Fruit fly (Drosophila melanogaster) whole organism, embryonic: ENCODE measurements around the gene CG7011.

Source experiments
- Ada2b ChIP-seq: fragments of 200-800 bp; sonication (Bioruptor generic); IDR thresholded peaks from 2 replicates; pipeline ENCODE4 v1.3.6; 2022; ENCODE audit warnings: missing biosample characterization, missing genetic modification characterization
- Antp ChIP-seq: fragments of 200-800 bp; sonication (Bioruptor generic); optimal IDR thresholded peaks from 3 replicates; lab custom pipeline; 2016; ENCODE audit warnings: missing biosample characterization, missing genetic modification characterization
- BEAF-32 ChIP-seq: fragments of 200-800 bp; sonication (Bioruptor generic); optimal IDR thresholded peaks from 3 replicates; lab custom pipeline; 2017; ENCODE audit warnings: missing biosample characterization, missing genetic modification characterization, mild to moderate bottlenecking, moderate library complexity, missing genetic modification reagents
- CG1024 ChIP-seq: fragments of 200-800 bp; sonication (Bioruptor generic); IDR thresholded peaks from 2 replicates; pipeline ENCODE4 v1.3.6; 2022; ENCODE audit warnings: missing biosample characterization, missing genetic modification characterization
- CG10959 ChIP-seq: fragments of 200-800 bp; sonication (Bioruptor generic); IDR thresholded peaks from 2 replicates; pipeline ENCODE4 v1.3.6; 2022; ENCODE audit warnings: missing biosample characterization, missing genetic modification characterization
- CG11085 ChIP-seq: fragments of 200-800 bp; sonication (Bioruptor generic); IDR thresholded peaks from 2 replicates; pipeline ENCODE4 v1.3.6; 2022; ENCODE audit warnings: missing biosample characterization, missing genetic modification characterization
- CG13296 ChIP-seq: fragments of 200-800 bp; sonication (Bioruptor generic); optimal IDR thresholded peaks from 3 replicates; lab custom pipeline; 2018; ENCODE audit warnings: missing biosample characterization, mild to moderate bottlenecking, missing genetic modification characterization
- CG14441 ChIP-seq: fragments of 200-800 bp; sonication (Bioruptor generic); IDR thresholded peaks from 2 replicates; pipeline ENCODE4 v1.3.6; 2022; ENCODE audit warnings: missing biosample characterization, missing genetic modification characterization
- CG16815 ChIP-seq: fragments of 200-800 bp; sonication (Bioruptor generic); optimal IDR thresholded peaks from 3 replicates; lab custom pipeline; 2017; ENCODE audit warnings: missing biosample characterization, mild to moderate bottlenecking, missing genetic modification characterization
- CG17568 ChIP-seq: fragments of 200-800 bp; sonication (Bioruptor generic); optimal IDR thresholded peaks from 2 replicates; lab custom pipeline; 2018; ENCODE audit warnings: missing biosample characterization, mild to moderate bottlenecking, missing genetic modification characterization, moderate library complexity
- CG17612 ChIP-seq: fragments of 200-800 bp; sonication (Bioruptor generic); IDR thresholded peaks from 2 replicates; pipeline ENCODE4 v1.3.6; 2022; ENCODE audit warnings: missing biosample characterization, missing genetic modification characterization
- CG2120 ChIP-seq: fragments of 200-800 bp; sonication (Bioruptor generic); optimal IDR thresholded peaks from 3 replicates; lab custom pipeline; 2016; ENCODE audit warnings: missing biosample characterization, missing genetic modification characterization
- CG2889 ChIP-seq: fragments of 200-800 bp; sonication (Bioruptor generic); IDR thresholded peaks from 3 replicates; pipeline ENCODE4 v1.3.6; 2022; ENCODE audit warnings: missing biosample characterization, missing genetic modification characterization
- CG3838 ChIP-seq: fragments of 200-800 bp; sonication (Bioruptor generic); optimal IDR thresholded peaks from 3 replicates; lab custom pipeline; 2016; ENCODE audit warnings: missing biosample characterization, missing genetic modification characterization
- CG3995 ChIP-seq: fragments of 200-800 bp; sonication (Bioruptor generic); optimal IDR thresholded peaks from 3 replicates; lab custom pipeline; 2016; ENCODE audit warnings: missing biosample characterization, missing genetic modification characterization
- CG4328 ChIP-seq: fragments of 200-800 bp; sonication (Bioruptor generic); optimal IDR thresholded peaks from 3 replicates; lab custom pipeline; 2017; ENCODE audit warnings: missing biosample characterization, missing genetic modification reagents, missing genetic modification characterization
- CG4707 ChIP-seq: fragments of 200-800 bp; sonication (Bioruptor generic); optimal IDR thresholded peaks from 2 replicates; lab custom pipeline; 2018; ENCODE audit warnings: missing biosample characterization, mild to moderate bottlenecking, missing genetic modification characterization, moderate library complexity
- CG7556 ChIP-seq: fragments of 200-800 bp; sonication (Bioruptor generic); optimal IDR thresholded peaks from 2 replicates; lab custom pipeline; 2017; ENCODE audit warnings: missing biosample characterization, mild to moderate bottlenecking, missing genetic modification characterization
- CG8765 ChIP-seq: fragments of 200-800 bp; sonication (Bioruptor generic); IDR thresholded peaks from 2 replicates; pipeline ENCODE4 v1.3.6; 2022; ENCODE audit warnings: missing biosample characterization, missing genetic modification characterization
- CG9609 ChIP-seq: fragments of 200-800 bp; sonication (Bioruptor generic); optimal IDR thresholded peaks from 3 replicates; lab custom pipeline; 2016; ENCODE audit warnings: missing biosample characterization, missing genetic modification characterization
- CG9797 ChIP-seq: fragments of 200-800 bp; sonication (Bioruptor generic); optimal IDR thresholded peaks from 3 replicates; lab custom pipeline; 2018; ENCODE audit warnings: missing biosample characterization, mild to moderate bottlenecking, missing genetic modification characterization
- CG9876 ChIP-seq: fragments of 200-800 bp; sonication (Bioruptor generic); optimal IDR thresholded peaks from 2 replicates; lab custom pipeline; 2016; ENCODE audit warnings: missing biosample characterization, missing genetic modification characterization
- D19B ChIP-seq: fragments of 200-800 bp; sonication (Bioruptor generic); optimal IDR thresholded peaks from 2 replicates; lab custom pipeline; 2017; ENCODE audit warnings: missing biosample characterization, mild to moderate bottlenecking, missing genetic modification characterization
- Deaf1 ChIP-seq: fragments of 200-800 bp; optimal IDR thresholded peaks from 3 replicates; lab custom pipeline; 2019; ENCODE audit warnings: missing biosample characterization, mild to moderate bottlenecking, missing genetic modification characterization, moderate library complexity
- Fer2 ChIP-seq: fragments of 200-800 bp; sonication (Bioruptor generic); optimal IDR thresholded peaks from 2 replicates; lab custom pipeline; 2018; ENCODE audit warnings: missing biosample characterization, mild to moderate bottlenecking, missing genetic modification characterization, moderate library complexity
- Gsc ChIP-seq: fragments of 200-800 bp; sonication (Bioruptor generic); IDR thresholded peaks from 2 replicates; pipeline ENCODE4 v1.3.6; 2022; ENCODE audit warnings: missing biosample characterization, missing genetic modification characterization
- Hand ChIP-seq: fragments of 200-800 bp; sonication (Bioruptor generic); optimal IDR thresholded peaks from 2 replicates; lab custom pipeline; 2017; ENCODE audit warnings: mild to moderate bottlenecking, missing biosample characterization, missing genetic modification reagents, missing genetic modification characterization
- Kr ChIP-seq: fragments of 200-800 bp; sonication (Bioruptor generic); optimal IDR thresholded peaks from 2 replicates; lab custom pipeline; 2017; ENCODE audit warnings: missing biosample characterization, mild to moderate bottlenecking, missing genetic modification characterization
- Oli ChIP-seq: fragments of 200-800 bp; sonication (Bioruptor generic); optimal IDR thresholded peaks from 2 replicates; lab custom pipeline; 2018; ENCODE audit warnings: missing biosample characterization, mild to moderate bottlenecking, missing genetic modification characterization, moderate library complexity
- Poxn ChIP-seq: fragments of 200-800 bp; sonication (Bioruptor generic); IDR thresholded peaks from 2 replicates; pipeline ENCODE4 v1.3.6; 2022; ENCODE audit warnings: missing biosample characterization, missing genetic modification characterization
- amos ChIP-seq: fragments of 200-800 bp; sonication (Bioruptor generic); IDR thresholded peaks from 2 replicates; pipeline ENCODE4 v1.3.6; 2022; ENCODE audit warnings: missing biosample characterization, missing genetic modification characterization; ENCODE audit not compliant: partially characterized antibody
- bbx ChIP-seq: fragments of 200-800 bp; sonication (Bioruptor generic); IDR thresholded peaks from 2 replicates; pipeline ENCODE4 v1.3.6; 2022; ENCODE audit warnings: missing biosample characterization, missing genetic modification characterization; ENCODE audit not compliant: partially characterized antibody
- cas ChIP-seq: fragments of 200-800 bp; sonication (Bioruptor generic); IDR thresholded peaks from 2 replicates; pipeline ENCODE4 v1.3.6; 2022; ENCODE audit warnings: missing biosample characterization, missing genetic modification characterization
- cato ChIP-seq: fragments of 200-800 bp; sonication (Bioruptor generic); optimal IDR thresholded peaks from 2 replicates; lab custom pipeline; 2016; ENCODE audit warnings: missing biosample characterization, missing genetic modification characterization, borderline replicate concordance
- chinmo ChIP-seq: fragments of 200-800 bp; sonication (Bioruptor generic); IDR thresholded peaks from 4 replicates; pipeline ENCODE4 v1.3.6; 2022; ENCODE audit warnings: missing biosample characterization, missing genetic modification characterization; ENCODE audit not compliant: partially characterized antibody
- corto ChIP-seq: fragments of 200-800 bp; sonication (Bioruptor generic); optimal IDR thresholded peaks from 2 replicates; lab custom pipeline; 2016; ENCODE audit warnings: missing biosample characterization, mild to moderate bottlenecking, missing genetic modification characterization, moderate library complexity
- dpn ChIP-seq, 2 experiments: fragments of 200-800 bp; sonication (Bioruptor generic); optimal IDR thresholded peaks; 3 replicates each; lab custom pipeline; 2016; ENCODE audit warnings: missing biosample characterization in 2 of 2, missing genetic modification characterization in 2 of 2
- emc ChIP-seq: fragments of 200-800 bp; sonication (Bioruptor generic); optimal IDR thresholded peaks from 2 replicates; lab custom pipeline; 2016; ENCODE audit warnings: missing biosample characterization, missing genetic modification characterization
- exex ChIP-seq: fragments of 200-800 bp; sonication (Bioruptor generic); optimal IDR thresholded peaks from 4 replicates; lab custom pipeline; 2018; ENCODE audit warnings: missing biosample characterization, mild to moderate bottlenecking, missing genetic modification characterization, moderate library complexity
- kah ChIP-seq: fragments of 200-800 bp; sonication (Bioruptor generic); optimal IDR thresholded peaks from 2 replicates; lab custom pipeline; 2018; ENCODE audit warnings: missing biosample characterization, mild to moderate bottlenecking, missing genetic modification characterization
- pzg ChIP-seq: fragments of 200-800 bp; sonication (Bioruptor generic); optimal IDR thresholded peaks from 3 replicates; lab custom pipeline; 2018; ENCODE audit warnings: missing biosample characterization, mild to moderate bottlenecking, missing genetic modification characterization, moderate library complexity
- ranshi ChIP-seq: fragments of 200-800 bp; sonication (Bioruptor generic); IDR thresholded peaks from 2 replicates; pipeline ENCODE4 v1.3.6; 2022; ENCODE audit warnings: missing biosample characterization, missing genetic modification characterization
- sr ChIP-seq: fragments of 200-800 bp; sonication (Bioruptor generic); IDR thresholded peaks from 3 replicates; pipeline ENCODE4 v1.3.6; 2022; ENCODE audit warnings: missing biosample characterization, missing genetic modification characterization
- ssp ChIP-seq: fragments of 200-800 bp; sonication (Bioruptor generic); IDR thresholded peaks from 2 replicates; pipeline ENCODE4 v1.3.6; 2022; ENCODE audit warnings: missing biosample characterization, missing genetic modification characterization
- sug ChIP-seq: fragments of 200-800 bp; optimal IDR thresholded peaks from 2 replicates; lab custom pipeline; 2019; ENCODE audit warnings: missing biosample characterization, mild to moderate bottlenecking, missing genetic modification characterization, moderate library complexity
- tll ChIP-seq, 2 experiments: fragments of 200-800 bp in 1 of 2; fragments of >200 bp in 1 of 2; sonication (Bioruptor generic) in 1 of 2; optimal IDR thresholded peaks; 2 replicates each; lab custom pipeline; 2017 to 2019; ENCODE audit warnings: missing biosample characterization in 2 of 2, missing genetic modification characterization in 2 of 2, mild to moderate bottlenecking in 1 of 2, moderate library complexity in 1 of 2
- ttk ChIP-seq: fragments of 200-800 bp; sonication (Bioruptor generic); IDR thresholded peaks from 2 replicates; pipeline ENCODE4 v2.1.2; 2022; ENCODE audit warnings: missing biosample characterization, missing genetic modification characterization
- zfh1 ChIP-seq: fragments of 200-800 bp; sonication (Bioruptor generic); IDR thresholded peaks from 3 replicates; pipeline ENCODE4 v1.3.6; 2022; ENCODE audit warnings: missing biosample characterization, missing genetic modification characterization

Gene CG7011

dm6 chr3L:15143638-15144600 is 19.5 kb downstream of the CG7011 start, which contains the start of the genes CG32147 and Pex3 (continued):
- TF ChIP-seq CG1024 (GFP tag; lab: Robert Waterston, UW): no peak
- TF ChIP-seq ranshi (GFP tag; lab: Robert Waterston, UW): no peak
- no peak for TF ChIP-seq CG9876 (GFP tag; lab: Kevin White, UChicago)
- no peak for TF ChIP-seq CG17568 (GFP tag; lab: Kevin White, UChicago)
- TF ChIP-seq kah (GFP tag; lab: Kevin White, UChicago): no peak
- TF ChIP-seq sr (GFP tag; lab: Robert Waterston, UW): no peak
- 0 out of 4 replicates have a peak, but pooled peaks have one; percentile 26 for TF ChIP-seq chinmo (GFP tag; lab: Robert Waterston, UW)
- no peak for TF ChIP-seq Fer2 (tag; lab: Kevin White, UChicago)
- no peak for TF ChIP-seq cato (GFP tag; lab: Kevin White, UChicago)
- TF ChIP-seq CG2889: no peak
- TF ChIP-seq exex: no peak
- TF ChIP-seq Gsc (GFP tag; lab: Robert Waterston, UW): no peak
- TF ChIP-seq D19B (GFP tag; lab: Kevin White, UChicago): no peak
- peak; percentile 55 for TF ChIP-seq BEAF-32 (GFP tag; lab: Kevin White, UChicago)
- TF ChIP-seq tll (GFP tag; optimal IDR thresholded peaks at IDR 0.05; lab: Kevin White, UChicago): no peak
- no peak for TF ChIP-seq CG11085 (GFP tag; lab: Robert Waterston, UW)
- TF ChIP-seq CG16815: no peak
- TF ChIP-seq CG10959: no peak
- peak; percentile 6 for TF ChIP-seq CG3995 (GFP tag; lab: Kevin White, UChicago)
- peak; percentile 7 for TF ChIP-seq CG2120 (GFP tag; lab: Kevin White, UChicago)
- TF ChIP-seq Deaf1 (tag; lab: Kevin White, UChicago): peak; percentile 32
- no peak for TF ChIP-seq CG14441 (GFP tag; lab: Robert Waterston, UW)
- TF ChIP-seq CG4328 (GFP tag; lab: Kevin White, UChicago): no peak
- no peak for TF ChIP-seq CG3838 (GFP tag; lab: Kevin White, UChicago)
- TF ChIP-seq dpn (GFP tag; optimal IDR thresholded peaks at IDR 0.05; lab: Kevin White, UChicago): peak in 1 of 2 experiments; percentile 18
- no peak for TF ChIP-seq corto (GFP tag; lab: Kevin White, UChicago)
- TF ChIP-seq CG9609 (GFP tag; lab: Kevin White, UChicago): no peak
- peak; percentile 7 for TF ChIP-seq CG7556 (GFP tag; lab: Kevin White, UChicago)
- TF ChIP-seq Oli (tag; lab: Kevin White, UChicago): no peak
- TF ChIP-seq CG9797 (GFP tag; lab: Kevin White, UChicago): peak; percentile 88
- TF ChIP-seq zfh1 (GFP tag; lab: Robert Waterston, UW): no peak
- TF ChIP-seq pzg: peak; percentile 70
- no peak for TF ChIP-seq CG4707 (GFP tag; lab: Kevin White, UChicago)
- TF ChIP-seq CG8765 (GFP tag; lab: Robert Waterston, UW): no peak
- no peak for TF ChIP-seq Ada2b
- TF ChIP-seq Kr: no peak
- no peak; the same call in 1 of the 2 replicates for TF ChIP-seq amos (GFP tag; lab: Robert Waterston, UW)
- TF ChIP-seq emc (GFP tag; lab: Kevin White, UChicago): no peak
- no peak for TF ChIP-seq ttk (GFP tag; lab: Robert Waterston, UW)
- TF ChIP-seq CG17612 (GFP tag; lab: Robert Waterston, UW): no peak
- TF ChIP-seq Antp (GFP tag; lab: Kevin White, UChicago): no peak
- TF ChIP-seq ssp (GFP tag; lab: Robert Waterston, UW): no peak
- no peak for TF ChIP-seq Hand
- TF ChIP-seq Poxn: no peak
- no peak for TF ChIP-seq cas
- peak; percentile 92 for TF ChIP-seq sug (tag; lab: Kevin White, UChicago)
- TF ChIP-seq bbx: no peak
- no peak for TF ChIP-seq CG13296 (GFP tag; lab: Kevin White, UChicago)
